Worm (Caenorhabditis elegans) whole organism, young adult: ENCODE data around the gene Y64G10A.1.
A peak's percentile ranks its signal among the peaks of the same experiment; 100 is the strongest.
"Not testable (repeated sequence)": the region's sequence is repeated elsewhere in the genome, so short reads cannot be mapped to it uniquely, and the experiment has no call there.

Experiments used
- C06A6.2 ChIP-seq: fragments of 200-800 bp; sonication (Bioruptor generic); conservative IDR thresholded peaks from 2 replicates; pipeline ENCODE4 v1.3.6; 2022; ENCODE audit warnings: missing genetic modification characterization, missing compliant biosample characterization
- F33H1.4 ChIP-seq: fragments of 200-800 bp; sonication (Bioruptor generic); IDR thresholded peaks from 2 replicates; pipeline ENCODE4 v1.3.6; 2022; ENCODE audit warnings: missing genetic modification reagents, missing genetic modification characterization, missing compliant biosample characterization
- F57C9.4 ChIP-seq: sonication (generic microtip); optimal IDR thresholded peaks from 2 replicates; lab custom pipeline; 2017; ENCODE audit warnings: mild to moderate bottlenecking, missing genetic modification characterization, missing compliant biosample characterization
- bed-1 ChIP-seq: fragments of 200-800 bp; sonication (Bioruptor generic); IDR thresholded peaks from 2 replicates; pipeline ENCODE4 v1.3.6; 2022; ENCODE audit warnings: missing genetic modification reagents, missing genetic modification characterization, missing compliant biosample characterization
- dox-1 ChIP-seq: fragments of 200-800 bp; sonication (Bioruptor generic); IDR thresholded peaks from 2 replicates; pipeline ENCODE4 v1.3.6; 2022; ENCODE audit warnings: missing genetic modification reagents, missing genetic modification characterization, missing compliant biosample characterization
- egl-18 ChIP-seq: fragments of 200-800 bp; sonication (Bioruptor generic); IDR thresholded peaks from 2 replicates; pipeline ENCODE4 v1.3.6; 2022; ENCODE audit warnings: missing genetic modification reagents, missing genetic modification characterization, missing compliant biosample characterization
- mcd-1 ChIP-seq: fragments of 200-800 bp; sonication (Bioruptor generic); IDR thresholded peaks from 2 replicates; pipeline ENCODE4 v1.3.6; 2022; ENCODE audit warnings: missing genetic modification reagents, missing genetic modification characterization, missing compliant biosample characterization
- pha-4 ChIP-seq: fragments of 150-350 bp; sonication (generic microtip); optimal IDR thresholded peaks from 2 replicates; lab custom pipeline; 2014; ENCODE audit warnings: missing biosample characterization, missing genetic modification reagents, missing genetic modification characterization
- sea-2 ChIP-seq: fragments of 200-800 bp; sonication (Bioruptor generic); IDR thresholded peaks from 2 replicates; pipeline ENCODE4 v1.3.6; 2022; ENCODE audit warnings: missing genetic modification characterization, missing compliant biosample characterization
- snpc-4 ChIP-seq, 5 experiments: fragments of 150-350 bp in 1 of 5; sonication (generic microtip) in 4 of 5; optimal IDR thresholded peaks; 2 replicates each; lab custom pipeline; 2014 to 2018; ENCODE audit warnings: missing genetic modification characterization in 5 of 5, missing biosample characterization in 3 of 5, antibody characterized with exemption in 2 of 5, mild to moderate bottlenecking in 2 of 5, missing compliant biosample characterization in 2 of 5, missing genotype in 2 of 5, moderate library complexity in 2 of 5, missing genetic modification reagents in 1 of 5

ce11 chrIV:14218526-14218925 lies 20.4 kb downstream of the Y64G10A.1 start:
- TF ChIP-seq mcd-1 (GFP tag; lab: Robert Waterston, UW); F33H1.4 (GFP tag; lab: Robert Waterston, UW); bed-1 (GFP tag; lab: Robert Waterston, UW); egl-18 (GFP tag; lab: Robert Waterston, UW); C06A6.2 (GFP tag; lab: Robert Waterston, UW); pha-4; dox-1 (GFP tag; lab: Robert Waterston, UW); snpc-4 (GFP tag; optimal IDR thresholded peaks at IDR 0.05; lab: Kevin White, UChicago); sea-2 (GFP tag; lab: Robert Waterston, UW); F57C9.4 (tag; lab: Kevin White, UChicago): not testable (repeated sequence)
- TF ChIP-seq snpc-4 (tag; optimal IDR thresholded peaks at IDR 0.05; lab: Kevin White, UChicago) = peak in 1 of 4 experiments; percentile 89
